Worm (Caenorhabditis elegans) whole organism, late embryonic: Measurements from ENCODE around the gene C01G12.9.

Experiments used
- ceh-14 ChIP-seq: sonication (generic microtip); optimal IDR thresholded peaks from 2 replicates; lab custom pipeline; 2016; ENCODE audit warnings: missing genotype, missing genetic modification characterization, missing compliant biosample characterization
- ceh-22 ChIP-seq: sonication (generic microtip); optimal IDR thresholded peaks from 2 replicates; lab custom pipeline; 2017; ENCODE audit warnings: missing biosample characterization, missing genetic modification characterization
- ceh-31 ChIP-seq: sonication (generic microtip); optimal IDR thresholded peaks from 2 replicates; lab custom pipeline; 2016; ENCODE audit warnings: missing genetic modification characterization, missing compliant biosample characterization
- fax-1 ChIP-seq: sonication (generic microtip); optimal IDR thresholded peaks from 2 replicates; lab custom pipeline; 2016; ENCODE audit warnings: missing genotype, missing genetic modification characterization, missing compliant biosample characterization
- hlh-30 ChIP-seq: sonication (generic microtip); optimal IDR thresholded peaks from 2 replicates; lab custom pipeline; 2017; ENCODE audit warnings: antibody characterized with exemption, missing genetic modification characterization, missing compliant biosample characterization; ENCODE audit not compliant: insufficient read depth
- lin-11 ChIP-seq: fragments of 200-800 bp; sonication (Bioruptor generic); optimal IDR thresholded peaks from 2 replicates; lab custom pipeline; 2018; ENCODE audit warnings: mild to moderate bottlenecking, missing genetic modification characterization, missing compliant biosample characterization
- pat-9 ChIP-seq: fragments of 200-800 bp; sonication (Bioruptor generic); optimal IDR thresholded peaks from 2 replicates; lab custom pipeline; 2018; ENCODE audit warnings: mild to moderate bottlenecking, missing genetic modification characterization, moderate library complexity, missing compliant biosample characterization
- pha-4 ChIP-seq: fragments of 150-350 bp; optimal IDR thresholded peaks from 2 replicates; lab custom pipeline; 2018; ENCODE audit warnings: missing biosample characterization, missing genetic modification reagents, missing genetic modification characterization
- pqm-1 ChIP-seq: sonication (generic microtip); optimal IDR thresholded peaks from 2 replicates; lab custom pipeline; 2016; ENCODE audit warnings: missing genetic modification characterization, missing compliant biosample characterization
- tbx-7 ChIP-seq: sonication (generic microtip); optimal IDR thresholded peaks from 2 replicates; lab custom pipeline; 2016; ENCODE audit warnings: missing genotype, missing genetic modification characterization, missing compliant biosample characterization

ce11 chrII:14540551-14540950 lies 38.3 kb upstream of the C01G12.9 start:
- no peak for TF ChIP-seq ceh-14 (tag; lab: Kevin White, UChicago)
- TF ChIP-seq ceh-22 (tag; lab: Kevin White, UChicago) = no peak
- no peak for TF ChIP-seq pat-9 (tag; lab: Kevin White, UChicago)
- no peak for TF ChIP-seq pha-4 (tag; lab: Kevin White, UChicago)
- TF ChIP-seq pqm-1 (tag; lab: Kevin White, UChicago) = no peak
- TF ChIP-seq hlh-30 = no peak
- no peak for TF ChIP-seq fax-1 (tag; lab: Kevin White, UChicago)
- TF ChIP-seq lin-11 (tag; lab: Kevin White, UChicago) = no peak
- no peak for TF ChIP-seq tbx-7 (tag; lab: Kevin White, UChicago)
- no peak for TF ChIP-seq ceh-31 (tag; lab: Kevin White, UChicago)
